Worm (Caenorhabditis elegans): ENCODE measurements around the gene F35A5.5.
A peak's percentile ranks its signal among the peaks of the same experiment; 100 is the strongest.

Gene F35A5.5

DNA sequence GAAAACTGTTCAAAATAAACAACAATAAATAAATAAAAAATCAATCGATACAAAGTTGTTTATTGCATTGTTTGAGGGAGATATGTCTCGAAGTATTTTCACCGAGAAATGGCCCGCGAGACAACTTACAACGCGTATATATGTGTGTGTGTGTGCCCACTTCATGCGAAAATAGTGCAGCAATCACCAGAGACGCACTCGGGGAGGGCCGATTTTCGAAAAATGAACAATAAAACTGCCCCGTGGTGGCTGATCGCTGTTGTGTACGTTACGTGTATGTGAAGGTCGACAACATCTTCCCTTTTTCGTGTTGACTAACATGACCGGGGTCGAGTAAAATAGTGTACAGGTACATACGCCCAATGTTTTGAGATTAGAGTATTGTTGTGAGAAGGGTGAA is 7.1 kb downstream of the F35A5.5 start (continued):
- TF ChIP-seq nhr-90 (tag; optimal IDR thresholded peaks at IDR 0.05; ENCODE audit: poor library complexity) (peak; percentile 90), grh-1 (GFP tag; IDR thresholded peaks at IDR 0.05) (peak; percentile 73), tlp-1 (tag; optimal IDR thresholded peaks at IDR 0.05) (no peak), jun-1 (tag; optimal IDR thresholded peaks at IDR 0.05) (no peak), fkh-8 (tag; optimal IDR thresholded peaks at IDR 0.05) (no peak), nhr-12 (tag; optimal IDR thresholded peaks at IDR 0.05) (no peak), nhr-71 (tag; optimal IDR thresholded peaks at IDR 0.05) (peak; percentile 87), lir-3 (tag; optimal IDR thresholded peaks at IDR 0.05; ENCODE audit: poor library complexity) (peak; percentile 56), lin-35 (GFP tag; optimal IDR thresholded peaks at IDR 0.05) (peak; percentile 22 to 70), C04F5.9 (tag; optimal IDR thresholded peaks at IDR 0.05) (no peak), dpl-1 (GFP tag; optimal IDR thresholded peaks at IDR 0.05) (peak in 2 of 3 experiments; percentile 2 to 18), egl-27 (tag; optimal IDR thresholded peaks at IDR 0.05) (no peak), lin-13 (GFP tag; optimal IDR thresholded peaks at IDR 0.05) (no peak), lin-14 (GFP tag; optimal IDR thresholded peaks at IDR 0.05) (peak; percentile 92), mdl-1 (tag; optimal IDR thresholded peaks at IDR 0.05) (peak in 1 of 2 experiments; percentile 70), mab-9 (GFP tag; IDR thresholded peaks at IDR 0.05) (no peak), pqm-1 (tag; optimal IDR thresholded peaks at IDR 0.05) (no peak), nhr-20 (tag; optimal IDR thresholded peaks at IDR 0.05) (peak; percentile 87), efl-3 (GFP tag; optimal IDR thresholded peaks at IDR 0.05) (peak; percentile 18), unc-86 (tag; optimal IDR thresholded peaks at IDR 0.05) (no peak), rnt-1 (tag; optimal IDR thresholded peaks at IDR 0.05) (peak; percentile 39), mep-1 (tag; optimal IDR thresholded peaks at IDR 0.05) (peak; percentile 54), Y116A8C.19 (tag; optimal IDR thresholded peaks at IDR 0.05; ENCODE audit: borderline replicate concordance) (no peak), ztf-11 (tag; optimal IDR thresholded peaks at IDR 0.05) (no peak), egl-13 (tag; optimal IDR thresholded peaks at IDR 0.05) (no peak), nhr-47 (tag; optimal IDR thresholded peaks at IDR 0.05) (peak; percentile 71), aha-1 (tag; optimal IDR thresholded peaks at IDR 0.05) (no peak), snu-23 (GFP tag; optimal IDR thresholded peaks at IDR 0.05) (peak; percentile 88), xbp-1 (tag; optimal IDR thresholded peaks at IDR 0.05) (peak; percentile 56), unc-62 (GFP tag; optimal IDR thresholded peaks at IDR 0.05) (no peak), zag-1 (tag; optimal IDR thresholded peaks at IDR 0.05) (no peak), ceh-88 (GFP tag; IDR thresholded peaks at IDR 0.05) (peak; percentile 44; the same call in 1 of the 2 replicates), zip-4 (GFP tag; optimal IDR thresholded peaks at IDR 0.05) (peak; percentile 28), fkh-10 (GFP tag; optimal IDR thresholded peaks at IDR 0.05) (no peak), skn-1 (tag; optimal IDR thresholded peaks at IDR 0.05) (no peak), hpl-2 (GFP tag; optimal IDR thresholded peaks at IDR 0.05) (no peak), lsy-2 (tag; optimal IDR thresholded peaks at IDR 0.05) (peak; percentile 46 to 47), dsc-1 (tag; optimal IDR thresholded peaks at IDR 0.05) (no peak), nhr-76 (tag; optimal IDR thresholded peaks at IDR 0.05) (no peak), sup-37 (GFP tag; optimal IDR thresholded peaks at IDR 0.05) (no peak), sptf-1 (tag; optimal IDR thresholded peaks at IDR 0.05) (no peak), elt-2 (tag; optimal IDR thresholded peaks at IDR 0.05) (no peak), ets-5 (GFP tag; IDR thresholded peaks at IDR 0.05) (no peak), hlh-17 (GFP tag; optimal IDR thresholded peaks at IDR 0.05; ENCODE audit: borderline replicate concordance) (no peak), nhr-11 (tag; optimal IDR thresholded peaks at IDR 0.05) (no peak), C16A3.4 (tag; optimal IDR thresholded peaks at IDR 0.05) (peak; percentile 80), fos-1 (tag; optimal IDR thresholded peaks at IDR 0.05) (peak; percentile 76), lin-15B (tag; optimal IDR thresholded peaks at IDR 0.05) (no peak), ceh-90 (tag; optimal IDR thresholded peaks at IDR 0.05) (no peak), lin-39 (tag; optimal IDR thresholded peaks at IDR 0.05) (no peak), efl-1 (optimal IDR thresholded peaks at IDR 0.05) (peak; percentile 7 to 21), efl-1 (GFP tag; optimal IDR thresholded peaks at IDR 0.05 in 1 of 2) (peak in 1 of 2 experiments; percentile 91), isw-1 (GFP tag; IDR thresholded peaks at IDR 0.05) (no peak)

Data from whole organism, L1 larva.